Fruit fly (Drosophila melanogaster) whole organism, prepupa: ENCODE measurements around the gene CG45218.
A peak's percentile ranks its signal among the peaks of the same experiment; 100 is the strongest.

ENCODE experiments used
- CG10631 ChIP-seq: fragments of 200-800 bp; sonication (Bioruptor generic); optimal IDR thresholded peaks from 2 replicates; lab custom pipeline; 2016; ENCODE audit warnings: missing biosample characterization, missing genetic modification characterization
- CG11902 ChIP-seq: fragments of 200-800 bp; sonication (Bioruptor generic); optimal IDR thresholded peaks from 3 replicates; lab custom pipeline; 2016; ENCODE audit warnings: missing biosample characterization, missing genetic modification characterization
- CG15336 ChIP-seq: fragments of 200-800 bp; sonication (Bioruptor generic); IDR thresholded peaks from 2 replicates; pipeline ENCODE4 v1.3.6; 2022; ENCODE audit warnings: missing biosample characterization, missing genetic modification characterization
- CG1621 ChIP-seq: fragments of 200-800 bp; sonication (Bioruptor generic); optimal IDR thresholded peaks from 3 replicates; lab custom pipeline; 2018; ENCODE audit warnings: missing biosample characterization, mild to moderate bottlenecking, missing genetic modification characterization
- CG16779 ChIP-seq: fragments of 200-800 bp; sonication (Bioruptor generic); optimal IDR thresholded peaks from 3 replicates; lab custom pipeline; 2017; ENCODE audit warnings: missing biosample characterization, mild to moderate bottlenecking, missing genetic modification characterization
- CG31627 ChIP-seq: fragments of 200-800 bp; sonication (Bioruptor generic); optimal IDR thresholded peaks from 3 replicates; lab custom pipeline; 2016; ENCODE audit warnings: missing biosample characterization, missing genetic modification characterization
- CG34406 ChIP-seq: fragments of 200-800 bp; sonication (Bioruptor generic); optimal IDR thresholded peaks from 3 replicates; lab custom pipeline; 2016; ENCODE audit warnings: missing biosample characterization, missing genetic modification characterization
- CG3919 ChIP-seq: fragments of 200-800 bp; sonication (Bioruptor generic); optimal IDR thresholded peaks from 3 replicates; lab custom pipeline; 2016; ENCODE audit warnings: missing biosample characterization, missing genetic modification characterization
- CG4318 ChIP-seq: fragments of 200-800 bp; sonication (Bioruptor generic); optimal IDR thresholded peaks from 3 replicates; lab custom pipeline; 2017; ENCODE audit warnings: missing biosample characterization, mild to moderate bottlenecking, missing genetic modification characterization
- CG6163 ChIP-seq: fragments of 200-800 bp; sonication (Bioruptor generic); IDR thresholded peaks from 3 replicates; pipeline ENCODE4 v1.3.6; 2022; ENCODE audit warnings: missing biosample characterization, missing genetic modification characterization
- CG6276 ChIP-seq: fragments of 200-800 bp; sonication (Bioruptor generic); optimal IDR thresholded peaks from 2 replicates; lab custom pipeline; 2017; ENCODE audit warnings: missing biosample characterization, mild to moderate bottlenecking, missing genetic modification characterization
- CG6792 ChIP-seq: fragments of 200-800 bp; sonication (Bioruptor generic); optimal IDR thresholded peaks from 3 replicates; lab custom pipeline; 2016; ENCODE audit warnings: missing biosample characterization, missing genetic modification characterization
- CG6808 ChIP-seq: fragments of 200-800 bp; sonication (Bioruptor generic); optimal IDR thresholded peaks from 3 replicates; lab custom pipeline; 2017; ENCODE audit warnings: missing biosample characterization, missing genetic modification characterization, mild to moderate bottlenecking, moderate library complexity, missing genetic modification reagents
- CG6854 ChIP-seq: fragments of 200-800 bp; sonication (Bioruptor generic); optimal IDR thresholded peaks from 2 replicates; lab custom pipeline; 2017; ENCODE audit warnings: missing biosample characterization, mild to moderate bottlenecking, missing genetic modification characterization
- CG7368 ChIP-seq: fragments of 200-800 bp; sonication (Bioruptor generic); optimal IDR thresholded peaks from 3 replicates; lab custom pipeline; 2016; ENCODE audit warnings: missing biosample characterization, missing genetic modification characterization
- CG8119 ChIP-seq: fragments of 200-800 bp; sonication (Bioruptor generic); IDR thresholded peaks from 3 replicates; pipeline ENCODE4 v1.3.6; 2022; ENCODE audit warnings: missing biosample characterization, missing genetic modification characterization
- CG8632 ChIP-seq: fragments of 200-800 bp; sonication (Bioruptor generic); optimal IDR thresholded peaks from 3 replicates; lab custom pipeline; 2016; ENCODE audit warnings: missing biosample characterization, missing genetic modification characterization
- CG9139 ChIP-seq: fragments of 200-800 bp; sonication (Bioruptor generic); optimal IDR thresholded peaks from 3 replicates; lab custom pipeline; 2017; ENCODE audit warnings: missing biosample characterization, mild to moderate bottlenecking, missing genetic modification characterization
- Eip75B ChIP-seq: fragments of 200-800 bp; sonication (Bioruptor generic); optimal IDR thresholded peaks from 3 replicates; lab custom pipeline; 2016; ENCODE audit warnings: missing biosample characterization, missing genetic modification characterization
- Eip78C ChIP-seq: fragments of 200-800 bp; sonication (Bioruptor generic); peaks from one replicate; lab custom pipeline; 2016; ENCODE audit warnings: missing biosample characterization, missing genetic modification characterization
- Eip93F ChIP-seq: fragments of 200-800 bp; sonication (Bioruptor generic); optimal IDR thresholded peaks from 2 replicates; lab custom pipeline; 2016; ENCODE audit warnings: missing biosample characterization, mild to moderate bottlenecking, missing genetic modification characterization
- Ets21C ChIP-seq: fragments of 200-800 bp; sonication (Bioruptor generic); optimal IDR thresholded peaks from 3 replicates; lab custom pipeline; 2016; ENCODE audit warnings: missing biosample characterization, missing genetic modification characterization
- Hr38 ChIP-seq: sonication (Bioruptor generic); optimal IDR thresholded peaks from 2 replicates; lab custom pipeline; 2016; ENCODE audit warnings: missing biosample characterization, missing genetic modification characterization
- Hr39 ChIP-seq: fragments of 200-800 bp; sonication (Bioruptor generic); optimal IDR thresholded peaks from 2 replicates; lab custom pipeline; 2016; ENCODE audit warnings: missing biosample characterization, missing genetic modification characterization
- Hr4 ChIP-seq: fragments of 200-800 bp; sonication (Bioruptor generic); optimal IDR thresholded peaks from 3 replicates; lab custom pipeline; 2016; ENCODE audit warnings: missing biosample characterization, missing genetic modification characterization
- Lpt ChIP-seq: fragments of 200-800 bp; sonication (Bioruptor generic); optimal IDR thresholded peaks from 3 replicates; lab custom pipeline; 2016; ENCODE audit warnings: missing biosample characterization, missing genetic modification characterization
- Met ChIP-seq: fragments of 200-800 bp; sonication (Bioruptor generic); optimal IDR thresholded peaks from 3 replicates; lab custom pipeline; 2016; ENCODE audit warnings: missing biosample characterization, missing genetic modification characterization
- OdsH ChIP-seq: fragments of 200-800 bp; sonication (Bioruptor generic); optimal IDR thresholded peaks from 3 replicates; lab custom pipeline; 2016; ENCODE audit warnings: missing biosample characterization, missing genetic modification characterization
- Smox ChIP-seq: fragments of 200-800 bp; sonication (Bioruptor generic); optimal IDR thresholded peaks from 3 replicates; lab custom pipeline; 2016; ENCODE audit warnings: missing biosample characterization, missing genetic modification characterization
- Sox102F ChIP-seq: fragments of 200-800 bp; sonication (Bioruptor generic); optimal IDR thresholded peaks from 2 replicates; lab custom pipeline; 2016; ENCODE audit warnings: missing biosample characterization, mild to moderate bottlenecking, missing genetic modification characterization
- Sox14 ChIP-seq: fragments of 200-800 bp; sonication (Bioruptor generic); optimal IDR thresholded peaks from 3 replicates; lab custom pipeline; 2016; ENCODE audit warnings: missing biosample characterization, missing genetic modification characterization
- Sox15 ChIP-seq: fragments of 200-800 bp; sonication (Bioruptor generic); optimal IDR thresholded peaks from 3 replicates; lab custom pipeline; 2016; ENCODE audit warnings: missing biosample characterization, missing genetic modification characterization
- cyc ChIP-seq: fragments of 200-800 bp; sonication (Bioruptor generic); optimal IDR thresholded peaks from 3 replicates; lab custom pipeline; 2016; ENCODE audit warnings: missing biosample characterization, missing genetic modification characterization
- dac ChIP-seq: fragments of 200-800 bp; sonication (Bioruptor generic); optimal IDR thresholded peaks from 2 replicates; lab custom pipeline; 2017; ENCODE audit warnings: missing biosample characterization, mild to moderate bottlenecking, missing genetic modification characterization
- eg ChIP-seq: fragments of 200-800 bp; sonication (Bioruptor generic); IDR thresholded peaks from 3 replicates; pipeline ENCODE4 v1.3.6; 2022; ENCODE audit warnings: missing biosample characterization, missing genetic modification characterization
- esn ChIP-seq: fragments of 200-800 bp; sonication (Bioruptor generic); optimal IDR thresholded peaks from 2 replicates; lab custom pipeline; 2016; ENCODE audit warnings: missing biosample characterization, mild to moderate bottlenecking, missing genetic modification characterization, moderate library complexity
- fkh ChIP-seq: fragments of 200-800 bp; sonication (Bioruptor generic); optimal IDR thresholded peaks from 3 replicates; lab custom pipeline; 2017; ENCODE audit warnings: missing biosample characterization, mild to moderate bottlenecking, missing genetic modification characterization, moderate library complexity
- lz ChIP-seq: fragments of 200-800 bp; sonication (Bioruptor generic); optimal IDR thresholded peaks from 3 replicates; lab custom pipeline; 2016; ENCODE audit warnings: missing biosample characterization, missing genetic modification characterization
- net ChIP-seq: fragments of 200-800 bp; sonication (Bioruptor generic); optimal IDR thresholded peaks from 3 replicates; lab custom pipeline; 2016; ENCODE audit warnings: missing biosample characterization, missing genetic modification characterization
- pdm3 ChIP-seq: fragments of 200-800 bp; sonication (Bioruptor generic); optimal IDR thresholded peaks from 3 replicates; lab custom pipeline; 2016; ENCODE audit warnings: missing biosample characterization, missing genetic modification characterization
- salr ChIP-seq, 2 experiments: fragments of 200-800 bp; sonication (Bioruptor generic); optimal IDR thresholded peaks; 3 replicates each; lab custom pipeline; 2016 to 2018; ENCODE audit warnings: missing biosample characterization in 2 of 2, missing genetic modification characterization in 2 of 2, mild to moderate bottlenecking in 1 of 2
- ss ChIP-seq, 2 experiments: fragments of 200-800 bp; sonication (Bioruptor generic); optimal IDR thresholded peaks; 2 replicates in 1 of 2; 3 replicates in 1 of 2; lab custom pipeline; 2017 to 2018; ENCODE audit warnings: mild to moderate bottlenecking in 2 of 2, missing biosample characterization in 2 of 2, missing genetic modification characterization in 2 of 2, moderate library complexity in 1 of 2
- svp ChIP-seq: fragments of 200-800 bp; sonication (Bioruptor generic); peaks from one replicate; lab custom pipeline; 2016; ENCODE audit warnings: missing biosample characterization, missing genetic modification characterization
- topi ChIP-seq: fragments of 200-800 bp; sonication (Bioruptor generic); optimal IDR thresholded peaks from 3 replicates; lab custom pipeline; 2016; ENCODE audit warnings: missing biosample characterization, missing genetic modification characterization
- vri ChIP-seq: fragments of 200-800 bp; sonication (Bioruptor generic); optimal IDR thresholded peaks from 3 replicates; lab custom pipeline; 2016; ENCODE audit warnings: missing biosample characterization, mild to moderate bottlenecking, missing genetic modification characterization

CG45218 gene

dm6 chr3R:15243452-15243851 is 47.1 kb downstream of the CG45218 start:
- TF ChIP-seq CG1621 (peak; percentile 21), net (GFP tag; lab: Kevin White, UChicago) (no peak), eg (no peak), topi (GFP tag; lab: Kevin White, UChicago) (peak; percentile 5), CG6808 (GFP tag; lab: Kevin White, UChicago) (no peak), CG11902 (GFP tag; lab: Kevin White, UChicago) (no peak), CG6276 (GFP tag; lab: Kevin White, UChicago) (no peak), Hr4 (GFP tag; lab: Kevin White, UChicago) (no peak), Eip78C (GFP tag; lab: Kevin White, UChicago) (peak; percentile 73), CG15336 (GFP tag; lab: Robert Waterston, UW) (peak; percentile 21; the same call in 1 of the 2 replicates), Eip93F (GFP tag; lab: Kevin White, UChicago) (peak; percentile 1), CG8632 (GFP tag; lab: Kevin White, UChicago) (no peak), Eip75B (GFP tag; lab: Kevin White, UChicago) (peak; percentile 27), CG16779 (tag; lab: Kevin White, UChicago) (peak; percentile 4), svp (peak; percentile 91), pdm3 (GFP tag; lab: Kevin White, UChicago) (peak; percentile 2), fkh (GFP tag; lab: Kevin White, UChicago) (peak; percentile 57), CG8119 (GFP tag; lab: Robert Waterston, UW) (no peak), CG34406 (no peak), Met (GFP tag; lab: Kevin White, UChicago) (peak; percentile 41), CG7368 (GFP tag; lab: Kevin White, UChicago) (no peak), Sox102F (GFP tag; lab: Kevin White, UChicago) (peak; percentile 33), Sox14 (peak; percentile 84), vri (peak; percentile 50), CG6163 (GFP tag; lab: Robert Waterston, UW) (peak; percentile 60), OdsH (no peak), CG3919 (GFP tag; lab: Kevin White, UChicago) (peak; percentile 14), Hr38 (GFP tag; lab: Kevin White, UChicago) (no peak), Smox (GFP tag; lab: Kevin White, UChicago) (peak; percentile 13), ss (GFP tag; optimal IDR thresholded peaks at IDR 0.05; lab: Kevin White, UChicago) (peak; percentile 31 to 41), esn (GFP tag; lab: Kevin White, UChicago) (peak; percentile 38)

- peak; percentile 41 for TF ChIP-seq vri
- no peak for TF ChIP-seq pdm3 (GFP tag; lab: Kevin White, UChicago)
- TF ChIP-seq Sox102F (GFP tag; lab: Kevin White, UChicago), result no peak
- no peak for TF ChIP-seq CG7368 (GFP tag; lab: Kevin White, UChicago)
Observed at dm6 chr3R:15243046-15243356, 47.6 kb downstream of the CG45218 start.

DNA sequence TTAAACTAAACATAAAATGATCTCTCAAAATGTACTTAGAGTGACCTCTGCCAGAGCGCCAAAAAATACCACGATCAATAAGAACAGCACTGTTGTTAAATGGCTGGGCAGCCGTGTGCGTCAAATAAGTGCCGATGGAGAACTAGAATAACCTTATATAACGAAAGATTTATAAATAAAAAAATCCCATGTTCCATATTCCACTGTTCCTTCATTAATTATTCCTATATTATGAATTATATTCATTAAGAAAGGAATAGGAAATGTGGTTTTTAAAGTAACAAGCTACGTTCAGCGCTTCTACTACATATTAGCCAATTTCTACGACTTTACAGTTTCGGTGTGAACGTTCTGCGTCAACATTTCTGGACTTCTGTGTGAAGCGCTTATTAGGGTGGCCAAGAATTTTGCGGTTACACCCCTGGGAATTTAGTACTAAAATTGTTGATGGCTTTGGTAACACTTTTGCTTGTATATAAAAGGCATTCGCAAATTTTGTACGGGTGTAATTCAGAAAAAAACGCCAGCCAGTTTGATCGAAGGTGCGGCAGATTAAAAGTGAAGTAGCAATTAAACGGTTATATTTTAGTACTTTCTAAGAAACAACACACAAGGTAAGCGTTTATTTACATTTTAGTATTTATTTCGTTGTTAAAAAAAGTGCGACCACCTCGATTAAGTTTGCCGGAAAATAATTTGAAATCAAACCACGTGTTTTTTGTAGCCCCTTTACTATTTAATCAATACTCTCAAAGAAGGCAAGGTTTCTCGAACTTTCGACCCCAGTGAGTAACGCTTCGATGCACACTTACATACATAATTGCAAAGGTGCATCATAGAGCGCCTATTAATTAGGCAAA is 48.2 kb downstream of the CG45218 start, which contains the start of the genes tefu and Hsc70-4:
Gene tefu, minus strand, starts transcription at position 51 of the 860 bp plus-strand sequence.
Gene Hsc70-4, plus strand, starts transcription at position 502 of the 860 bp plus-strand sequence.
- TF ChIP-seq Ets21C (peak; percentile 81), CG34406 (no peak), CG9139 (no peak), CG3919 (GFP tag; lab: Kevin White, UChicago) (no peak), Sox15 (GFP tag; lab: Kevin White, UChicago) (peak; percentile 81), CG6163 (GFP tag; lab: Robert Waterston, UW) (peak; percentile 75; the same call in 2 of the 3 replicates), eg (peak; percentile 81), pdm3 (GFP tag; lab: Kevin White, UChicago) (no peak), CG31627 (GFP tag; lab: Kevin White, UChicago) (peak; percentile 87), Eip75B (GFP tag; lab: Kevin White, UChicago) (no peak), svp (peak; percentile 71), CG7368 (GFP tag; lab: Kevin White, UChicago) (no peak), CG6792 (GFP tag; lab: Kevin White, UChicago) (peak; percentile 46), cyc (GFP tag; lab: Kevin White, UChicago) (peak; percentile 80), Hr39 (GFP tag; lab: Kevin White, UChicago) (peak; percentile 88), CG6276 (GFP tag; lab: Kevin White, UChicago) (no peak), CG4318 (GFP tag; lab: Kevin White, UChicago) (peak; percentile 73), Eip93F (GFP tag; lab: Kevin White, UChicago) (peak; percentile 66), lz (GFP tag; lab: Kevin White, UChicago) (peak; percentile 74), CG10631 (GFP tag; lab: Kevin White, UChicago) (peak; percentile 82), CG16779 (tag; lab: Kevin White, UChicago) (peak; percentile 6), Smox (GFP tag; lab: Kevin White, UChicago) (no peak), salr (GFP tag; optimal IDR thresholded peaks at IDR 0.05; lab: Kevin White, UChicago) (peak in 1 of 2 experiments; percentile 60), topi (GFP tag; lab: Kevin White, UChicago) (no peak), CG11902 (GFP tag; lab: Kevin White, UChicago) (peak; percentile 76), dac (GFP tag; lab: Kevin White, UChicago) (peak; percentile 33), Lpt (GFP tag; lab: Kevin White, UChicago) (no peak), CG6854 (peak; percentile 26)
